Worm (Caenorhabditis elegans) whole organism, young adult: ENCODE measurements around the gene dpy-7.

Source experiments
- C17E4.6 ChIP-seq: fragments of 200-800 bp; sonication (Bioruptor generic); IDR thresholded peaks from 2 replicates; pipeline ENCODE4 v1.3.6; 2022; ENCODE audit warnings: missing genetic modification reagents, missing genetic modification characterization, missing compliant biosample characterization
- D2030.7 ChIP-seq: fragments of 200-800 bp; sonication (Bioruptor generic); IDR thresholded peaks from 2 replicates; pipeline ENCODE4 v1.3.6; 2022; ENCODE audit warnings: missing genetic modification reagents, missing genetic modification characterization, missing compliant biosample characterization
- F37B4.10 ChIP-seq: fragments of 200-800 bp; sonication (Bioruptor generic); IDR thresholded peaks from 2 replicates; pipeline ENCODE4 v1.3.6; 2022; ENCODE audit warnings: missing genetic modification characterization, missing compliant biosample characterization
- F49E8.2 ChIP-seq: sonication (generic microtip); optimal IDR thresholded peaks from 3 replicates; lab custom pipeline; 2017; ENCODE audit warnings: missing genetic modification characterization, mild to moderate bottlenecking, missing compliant biosample characterization, antibody characterized with exemption, moderate library complexity; ENCODE audit not compliant: insufficient read depth
- attf-6 ChIP-seq: fragments of 200-800 bp; sonication (Bioruptor generic); IDR thresholded peaks from 2 replicates; pipeline ENCODE4 v1.3.6; 2022; ENCODE audit warnings: missing genetic modification reagents, missing genetic modification characterization, missing compliant biosample characterization
- ceh-91 ChIP-seq: fragments of 200-800 bp; sonication (Bioruptor generic); IDR thresholded peaks from 2 replicates; pipeline ENCODE4 v1.3.6; 2022; ENCODE audit warnings: missing genetic modification reagents, missing genetic modification characterization, missing compliant biosample characterization
- efl-1 ChIP-seq: fragments of 150-350 bp; optimal IDR thresholded peaks from 2 replicates; lab custom pipeline; 2014; ENCODE audit warnings: missing biosample characterization, missing genetic modification reagents, missing genetic modification characterization
- lir-1 ChIP-seq: fragments of 200-800 bp; sonication (Bioruptor generic); conservative IDR thresholded peaks from 2 replicates; pipeline ENCODE4 v1.3.6; 2022; ENCODE audit warnings: missing genetic modification reagents, missing genetic modification characterization, missing compliant biosample characterization
- mxl-1 ChIP-seq: sonication (generic microtip); optimal IDR thresholded peaks from 2 replicates; lab custom pipeline; 2016; ENCODE audit warnings: missing genetic modification characterization, missing compliant biosample characterization
- nhr-120 ChIP-seq: fragments of 200-800 bp; sonication (Bioruptor generic); IDR thresholded peaks from 2 replicates; pipeline ENCODE4 v1.3.6; 2022; ENCODE audit warnings: missing genetic modification characterization, missing compliant biosample characterization
- pha-4 ChIP-seq: fragments of 150-350 bp; sonication (generic microtip); optimal IDR thresholded peaks from 2 replicates; lab custom pipeline; 2014; ENCODE audit warnings: missing biosample characterization, missing genetic modification reagents, missing genetic modification characterization
- rec-8 ChIP-seq, 2 experiments: sonication (generic microtip); optimal IDR thresholded peaks; 2 replicates each; lab custom pipeline; 2016; ENCODE audit warnings: mild to moderate bottlenecking in 2 of 2, missing genetic modification characterization in 2 of 2, missing genetic modification reagents in 2 of 2, missing genotype in 2 of 2, missing biosample characterization in 1 of 2, missing compliant biosample characterization in 1 of 2, moderate library complexity in 1 of 2

ce11 chrX:7586588-7586987 lies 49.0 kb upstream of the dpy-7 start:
- TF ChIP-seq F37B4.10 (no peak), ceh-91 (GFP tag; lab: Robert Waterston, UW) (no peak), F49E8.2 (tag; lab: Kevin White, UChicago) (no peak), D2030.7 (GFP tag; lab: Robert Waterston, UW) (no peak), lir-1 (GFP tag; lab: Robert Waterston, UW) (no peak), efl-1 (GFP tag; lab: Kevin White, UChicago) (no peak), mxl-1 (no peak), C17E4.6 (GFP tag; lab: Robert Waterston, UW) (no peak), attf-6 (GFP tag; lab: Robert Waterston, UW) (no peak), nhr-120 (no peak), rec-8 (tag; optimal IDR thresholded peaks at IDR 0.05; lab: Kevin White, UChicago) (no peak), pha-4 (tag; lab: Kevin White, UChicago) (no peak)
